Worm (Caenorhabditis elegans): Measurements from ENCODE around the gene gst-32.

The gst-32 gene

ce11 chrII:15178494-15178893, at the start of gene gst-32:
gst-32 (minus strand) TSS chrII:15178594.
- no peak for TF ChIP-seq aly-2 (tag; optimal IDR thresholded peaks at IDR 0.05)
- TF ChIP-seq isw-1 (GFP tag; IDR thresholded peaks at IDR 0.05): no peak
- peak; percentile 22 for TF ChIP-seq nhr-85 (tag)

- TF ChIP-seq aha-1 (tag; optimal IDR thresholded peaks at IDR 0.05): no peak
- no peak for TF ChIP-seq skn-1 (tag; optimal IDR thresholded peaks at IDR 0.05)
- no peak for TF ChIP-seq pqm-1 (tag; optimal IDR thresholded peaks at IDR 0.05)
- TF ChIP-seq ztf-4 (tag; optimal IDR thresholded peaks at IDR 0.05): no peak
- TF ChIP-seq hlh-17 (GFP tag; optimal IDR thresholded peaks at IDR 0.05; ENCODE audit: borderline replicate concordance): no peak
These were observed 49.6 kb upstream of the gst-32 start for ce11 chrII:15228005-15228404.

ce11 chrII:15226805-15227204, 48.4 kb upstream of the gst-32 start:
- TF ChIP-seq nhr-77 (tag; optimal IDR thresholded peaks at IDR 0.05): peak; percentile 3
- no peak for TF ChIP-seq unc-98 (GFP tag; IDR thresholded peaks at IDR 0.05)

ce11 chrII:15226186-15226585, 47.8 kb upstream of the gst-32 start:
- TF ChIP-seq C04F5.9 (tag; optimal IDR thresholded peaks at IDR 0.05) (no peak), fkh-4 (tag; optimal IDR thresholded peaks at IDR 0.05; ENCODE audit: borderline replicate concordance) (no peak), C16A3.4 (tag; optimal IDR thresholded peaks at IDR 0.05) (no peak), sup-37 (GFP tag; optimal IDR thresholded peaks at IDR 0.05) (no peak), ztf-11 (tag; optimal IDR thresholded peaks at IDR 0.05) (no peak), nhr-12 (tag; optimal IDR thresholded peaks at IDR 0.05) (no peak), nhr-76 (tag; optimal IDR thresholded peaks at IDR 0.05) (no peak), mep-1 (tag; optimal IDR thresholded peaks at IDR 0.05) (no peak), fos-1 (tag; optimal IDR thresholded peaks at IDR 0.05) (no peak), snpc-4 (tag; optimal IDR thresholded peaks at IDR 0.05) (no peak), snu-23 (GFP tag; optimal IDR thresholded peaks at IDR 0.05) (no peak), nhr-77 (tag; optimal IDR thresholded peaks at IDR 0.05) (no peak), F16B12.6 (tag; optimal IDR thresholded peaks at IDR 0.05) (no peak), nhr-85 (tag) (no peak)

DNA sequence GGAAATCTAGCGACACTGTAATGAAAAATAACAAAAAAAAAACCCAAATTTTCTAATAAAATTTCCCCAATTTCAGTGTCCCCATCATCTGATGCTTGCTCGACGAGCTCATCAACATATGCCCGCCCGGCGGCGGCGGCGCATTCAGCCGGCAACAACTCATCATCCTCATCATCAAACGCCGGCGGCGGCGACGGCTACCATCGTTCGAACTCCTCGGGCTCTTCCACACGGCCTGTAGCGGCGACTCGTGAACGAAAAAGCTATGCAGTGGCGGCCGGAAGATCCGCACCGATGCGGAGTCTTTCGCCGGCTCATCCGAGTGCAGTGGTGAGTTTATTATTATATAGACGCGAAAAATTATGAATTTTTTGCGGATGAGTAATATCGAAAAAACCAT, 41.7 kb upstream of the gst-32 start:
- TF ChIP-seq mef-2 (tag; optimal IDR thresholded peaks at IDR 0.05): no peak
- no peak for TF ChIP-seq nhr-85 (tag)
- no peak for TF ChIP-seq lin-15B (tag; optimal IDR thresholded peaks at IDR 0.05)
- TF ChIP-seq mab-9 (GFP tag; IDR thresholded peaks at IDR 0.05): no peak
- no peak for TF ChIP-seq sup-37 (GFP tag; optimal IDR thresholded peaks at IDR 0.05)
- TF ChIP-seq jun-1 (tag; optimal IDR thresholded peaks at IDR 0.05): no peak
- no peak for TF ChIP-seq hpl-2 (GFP tag; optimal IDR thresholded peaks at IDR 0.05)
- TF ChIP-seq aha-1 (tag; optimal IDR thresholded peaks at IDR 0.05): no peak
- no peak for TF ChIP-seq C34B4.2 (tag; optimal IDR thresholded peaks at IDR 0.05)
- TF ChIP-seq nhr-237 (tag; optimal IDR thresholded peaks at IDR 0.05): no peak
- no peak for TF ChIP-seq Y116A8C.19 (tag; optimal IDR thresholded peaks at IDR 0.05; ENCODE audit: borderline replicate concordance)
- no peak for TF ChIP-seq fos-1 (tag; optimal IDR thresholded peaks at IDR 0.05)
- no peak for TF ChIP-seq C16A3.4 (tag; optimal IDR thresholded peaks at IDR 0.05)
- no peak for TF ChIP-seq nhr-19 (GFP tag; conservative IDR thresholded peaks at IDR 0.05)
- TF ChIP-seq ceh-8 (GFP tag; optimal IDR thresholded peaks at IDR 0.05): no peak

DNA sequence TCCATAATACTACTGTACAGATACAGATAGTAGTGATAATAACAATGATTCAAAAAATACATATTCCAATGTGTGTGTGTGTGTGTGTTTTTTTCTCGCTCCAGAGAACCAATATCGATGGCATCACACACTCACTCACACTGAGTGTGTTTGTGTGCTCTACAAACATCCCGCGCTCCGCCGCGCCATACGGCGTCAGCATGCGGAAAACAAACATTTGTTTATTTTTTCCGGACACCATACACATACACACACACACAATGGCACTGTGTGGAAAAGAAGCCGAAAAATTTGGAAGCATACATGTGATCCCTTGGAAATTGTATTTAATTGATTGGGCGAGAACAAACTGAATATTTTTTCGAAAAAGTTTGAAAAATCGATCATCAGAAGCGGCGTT, 40.6 kb upstream of the gst-32 start:
- TF ChIP-seq lin-14 (GFP tag; optimal IDR thresholded peaks at IDR 0.05) (no peak), nhr-11 (tag; optimal IDR thresholded peaks at IDR 0.05) (no peak), efl-1 (optimal IDR thresholded peaks at IDR 0.05) (no peak), efl-1 (GFP tag; optimal IDR thresholded peaks at IDR 0.05 in 1 of 2) (peak in 1 of 2 experiments; percentile 90)

Measured in whole organism, L1 larva.